Worm (Caenorhabditis elegans) whole organism, early embryonic: ENCODE measurements around the gene dnj-7.

ENCODE experiments used
- B0310.2 ChIP-seq: sonication (generic microtip); optimal IDR thresholded peaks from 2 replicates; lab custom pipeline; 2016; ENCODE audit warnings: mild to moderate bottlenecking, missing genetic modification characterization, missing compliant biosample characterization
- F13C5.2 ChIP-seq: sonication (generic microtip); optimal IDR thresholded peaks from 2 replicates; lab custom pipeline; 2017; ENCODE audit warnings: mild to moderate bottlenecking, missing genetic modification characterization, inconsistent platforms, missing compliant biosample characterization
- aly-1 ChIP-seq: sonication (generic microtip); optimal IDR thresholded peaks from 2 replicates; lab custom pipeline; 2016; ENCODE audit warnings: missing genetic modification characterization, missing compliant biosample characterization
- ama-1 ChIP-seq: fragments of 150-350 bp; optimal IDR thresholded peaks from 2 replicates; lab custom pipeline; 2014
- ceh-13 ChIP-seq: fragments of 200-800 bp; sonication (Bioruptor generic); optimal IDR thresholded peaks from 2 replicates; lab custom pipeline; 2018; ENCODE audit warnings: mild to moderate bottlenecking, missing genetic modification characterization, missing compliant biosample characterization
- ceh-36 ChIP-seq: sonication (generic microtip); optimal IDR thresholded peaks from 2 replicates; lab custom pipeline; 2016; ENCODE audit warnings: missing genetic modification characterization, inconsistent platforms, missing compliant biosample characterization
- ets-7 ChIP-seq: sonication (generic microtip); optimal IDR thresholded peaks from 2 replicates; lab custom pipeline; 2016; ENCODE audit warnings: missing genotype, missing genetic modification characterization, missing compliant biosample characterization
- flt-1 ChIP-seq: fragments of 200-800 bp; sonication (Bioruptor generic); IDR thresholded peaks from 2 replicates; pipeline ENCODE4 v1.3.6; 2022; ENCODE audit warnings: missing genetic modification characterization, missing compliant biosample characterization
- hmbx-1 ChIP-seq: sonication (generic microtip); optimal IDR thresholded peaks from 2 replicates; lab custom pipeline; 2016; ENCODE audit warnings: mild to moderate bottlenecking, missing genetic modification characterization, missing compliant biosample characterization
- hmg-4 ChIP-seq: fragments of 200-800 bp; sonication (Bioruptor generic); optimal IDR thresholded peaks from 2 replicates; lab custom pipeline; 2018; ENCODE audit warnings: mild to moderate bottlenecking, missing genetic modification characterization, missing compliant biosample characterization
- hnd-1 ChIP-seq: sonication (generic microtip); optimal IDR thresholded peaks from 2 replicates; lab custom pipeline; 2016; ENCODE audit warnings: missing genetic modification characterization, missing compliant biosample characterization
- pes-1 ChIP-seq: fragments of 200-800 bp; sonication (Bioruptor generic); IDR thresholded peaks from 2 replicates; pipeline ENCODE4 v1.3.6; 2022; ENCODE audit warnings: missing genetic modification reagents, missing genetic modification characterization, missing compliant biosample characterization
- scrt-1 ChIP-seq: fragments of 200-800 bp; sonication (Bioruptor generic); IDR thresholded peaks from 2 replicates; pipeline ENCODE4 v1.3.6; 2022; ENCODE audit warnings: missing genetic modification characterization, missing compliant biosample characterization
- sea-1 ChIP-seq: fragments of 200-800 bp; sonication (Bioruptor generic); conservative IDR thresholded peaks from 2 replicates; pipeline ENCODE4 v1.3.6; 2022; ENCODE audit warnings: missing genetic modification characterization, missing compliant biosample characterization
- tbx-11 ChIP-seq: fragments of 200-800 bp; sonication (Bioruptor generic); IDR thresholded peaks from 2 replicates; pipeline ENCODE4 v1.3.6; 2022; ENCODE audit warnings: missing genetic modification characterization, missing compliant biosample characterization
- tbx-37 ChIP-seq: fragments of 200-800 bp; sonication (Bioruptor generic); conservative IDR thresholded peaks from 2 replicates; pipeline ENCODE4 v1.3.6; 2022; ENCODE audit warnings: missing genetic modification reagents, missing genetic modification characterization, missing compliant biosample characterization
- tra-4 ChIP-seq: sonication (generic microtip); optimal IDR thresholded peaks from 2 replicates; lab custom pipeline; 2017; ENCODE audit warnings: missing genetic modification characterization, missing compliant biosample characterization

The dnj-7 gene

ce11 chrX:7217704-7218479, 23.5 kb downstream of the dnj-7 start, which contains the start of gene syd-9:
Gene syd-9 (plus strand): TSS chrX:7218097.
- TF ChIP-seq hmg-4 (GFP tag; lab: Kevin White, UChicago) (peak; percentile 27), flt-1 (GFP tag; lab: Robert Waterston, UW) (no peak), tbx-11 (GFP tag; lab: Robert Waterston, UW) (peak; percentile 21; the same call in 1 of the 2 replicates)

ce11 chrX:7220209-7220608, 25.8 kb downstream of the dnj-7 start:
- no peak for TF ChIP-seq flt-1 (GFP tag; lab: Robert Waterston, UW)
- no peak for TF ChIP-seq sea-1 (GFP tag; lab: Robert Waterston, UW)
- TF ChIP-seq ets-7 (tag; lab: Kevin White, UChicago) = no peak
- no peak for TF ChIP-seq ceh-36 (tag; lab: Kevin White, UChicago)
- TF ChIP-seq tbx-11 (GFP tag; lab: Robert Waterston, UW) = no peak
- no peak for TF ChIP-seq hmg-4 (GFP tag; lab: Kevin White, UChicago)
- TF ChIP-seq ama-1 (lab: Kevin White, UChicago) = no peak
- TF ChIP-seq F13C5.2 (tag; lab: Kevin White, UChicago) = no peak
- TF ChIP-seq B0310.2 (tag; lab: Kevin White, UChicago) = no peak
- no peak for TF ChIP-seq hmbx-1 (tag; lab: Kevin White, UChicago)
- TF ChIP-seq pes-1 (GFP tag; lab: Robert Waterston, UW) = no peak
- TF ChIP-seq tbx-37 (GFP tag; lab: Robert Waterston, UW) = no peak
- TF ChIP-seq aly-1 (tag; lab: Kevin White, UChicago) = no peak
- TF ChIP-seq tra-4 (tag; lab: Kevin White, UChicago) = no peak
- no peak for TF ChIP-seq hnd-1 (tag; lab: Kevin White, UChicago)
- TF ChIP-seq scrt-1 (GFP tag; lab: Robert Waterston, UW) = no peak
- TF ChIP-seq ceh-13 (GFP tag; lab: Kevin White, UChicago) = no peak

- TF ChIP-seq hnd-1 (tag; lab: Kevin White, UChicago) (no peak), tbx-37 (GFP tag; lab: Robert Waterston, UW) (no peak), tbx-11 (GFP tag; lab: Robert Waterston, UW) (no peak), B0310.2 (tag; lab: Kevin White, UChicago) (no peak), pes-1 (GFP tag; lab: Robert Waterston, UW) (no peak), F13C5.2 (tag; lab: Kevin White, UChicago) (no peak), scrt-1 (GFP tag; lab: Robert Waterston, UW) (no peak), hmg-4 (GFP tag; lab: Kevin White, UChicago) (no peak), ceh-36 (tag; lab: Kevin White, UChicago) (peak; percentile 34), ets-7 (tag; lab: Kevin White, UChicago) (no peak), ama-1 (lab: Kevin White, UChicago) (no peak), tra-4 (tag; lab: Kevin White, UChicago) (no peak), sea-1 (GFP tag; lab: Robert Waterston, UW) (0 out of 2 replicates have a peak, but pooled peaks have one; percentile 20), hmbx-1 (tag; lab: Kevin White, UChicago) (no peak)
Observed at ce11 chrX:7222383-7222782, 28.0 kb downstream of the dnj-7 start.

- TF ChIP-seq tbx-37 (GFP tag; lab: Robert Waterston, UW) (no peak), pes-1 (GFP tag; lab: Robert Waterston, UW) (peak; percentile 29; the same call in 1 of the 2 replicates)
Observed at ce11 chrX:7224510-7224909, 30.1 kb downstream of the dnj-7 start.

ce11 chrX:7225028-7225427, 30.7 kb downstream of the dnj-7 start:
- TF ChIP-seq pes-1 (GFP tag; lab: Robert Waterston, UW) (no peak), tbx-37 (GFP tag; lab: Robert Waterston, UW) (no peak), hnd-1 (tag; lab: Kevin White, UChicago) (no peak), aly-1 (tag; lab: Kevin White, UChicago) (no peak), flt-1 (GFP tag; lab: Robert Waterston, UW) (no peak), scrt-1 (GFP tag; lab: Robert Waterston, UW) (no peak), B0310.2 (tag; lab: Kevin White, UChicago) (no peak), F13C5.2 (tag; lab: Kevin White, UChicago) (no peak)

ce11 chrX:7229357-7229756, 35.0 kb downstream of the dnj-7 start:
- no peak for TF ChIP-seq ceh-36 (tag; lab: Kevin White, UChicago)
- TF ChIP-seq ama-1 (lab: Kevin White, UChicago) = no peak
- TF ChIP-seq ets-7 (tag; lab: Kevin White, UChicago) = no peak
- no peak for TF ChIP-seq pes-1 (GFP tag; lab: Robert Waterston, UW)
- no peak for TF ChIP-seq hnd-1 (tag; lab: Kevin White, UChicago)
- TF ChIP-seq ceh-13 (GFP tag; lab: Kevin White, UChicago) = no peak
- no peak for TF ChIP-seq scrt-1 (GFP tag; lab: Robert Waterston, UW)
- TF ChIP-seq tbx-11 (GFP tag; lab: Robert Waterston, UW) = no peak
- TF ChIP-seq flt-1 (GFP tag; lab: Robert Waterston, UW) = no peak
- TF ChIP-seq tra-4 (tag; lab: Kevin White, UChicago) = no peak
- no peak for TF ChIP-seq tbx-37 (GFP tag; lab: Robert Waterston, UW)

ce11 chrX:7230321-7230720, 36.0 kb downstream of the dnj-7 start:
- TF ChIP-seq tbx-37 (GFP tag; lab: Robert Waterston, UW) (no peak), ceh-13 (GFP tag; lab: Kevin White, UChicago) (no peak), flt-1 (GFP tag; lab: Robert Waterston, UW) (no peak), hmbx-1 (tag; lab: Kevin White, UChicago) (no peak), B0310.2 (tag; lab: Kevin White, UChicago) (no peak), hnd-1 (tag; lab: Kevin White, UChicago) (no peak), ets-7 (tag; lab: Kevin White, UChicago) (no peak), pes-1 (GFP tag; lab: Robert Waterston, UW) (no peak), sea-1 (GFP tag; lab: Robert Waterston, UW) (no peak), ceh-36 (tag; lab: Kevin White, UChicago) (no peak), tbx-11 (GFP tag; lab: Robert Waterston, UW) (no peak), scrt-1 (GFP tag; lab: Robert Waterston, UW) (no peak)
